Worm (Caenorhabditis elegans) whole organism, midembryonic: ENCODE measurements around the gene srbc-43.

Source experiments
- klf-2 ChIP-seq: fragments of 200-800 bp; sonication (Bioruptor generic); conservative IDR thresholded peaks from 2 replicates; pipeline ENCODE4 v1.3.6; 2022; ENCODE audit warnings: missing genetic modification reagents, missing genetic modification characterization, missing compliant biosample characterization
- tab-1 ChIP-seq: fragments of 200-800 bp; sonication (Bioruptor generic); IDR thresholded peaks from 2 replicates; pipeline ENCODE4 v1.3.6; 2022; ENCODE audit warnings: missing genetic modification characterization, missing compliant biosample characterization

- TF ChIP-seq klf-2 (GFP tag; lab: Robert Waterston, UW) (no peak), tab-1 (no peak)
Observed at ce11 chrV:12754839-12755238, 35.5 kb downstream of the srbc-43 start, which contains the start of gene gpa-13.
